Worm (Caenorhabditis elegans) whole organism, young adult: ENCODE results near the gene srx-92.

Experiments used
- C17E4.6 ChIP-seq: fragments of 200-800 bp; sonication (Bioruptor generic); IDR thresholded peaks from 2 replicates; pipeline ENCODE4 v1.3.6; 2022; ENCODE audit warnings: missing genetic modification reagents, missing genetic modification characterization, missing compliant biosample characterization
- F49E8.2 ChIP-seq: sonication (generic microtip); optimal IDR thresholded peaks from 3 replicates; lab custom pipeline; 2017; ENCODE audit warnings: missing genetic modification characterization, mild to moderate bottlenecking, missing compliant biosample characterization, antibody characterized with exemption, moderate library complexity; ENCODE audit not compliant: insufficient read depth
- F52B5.7 ChIP-seq: sonication (generic microtip); optimal IDR thresholded peaks from 2 replicates; lab custom pipeline; 2016; ENCODE audit warnings: mild to moderate bottlenecking, missing genetic modification characterization, missing compliant biosample characterization
- let-607 ChIP-seq, 2 experiments: fragments of 200-800 bp in 1 of 2; sonication (Bioruptor generic) in 1 of 2; sonication (generic microtip) in 1 of 2; optimal IDR thresholded peaks; 2 replicates each; lab custom pipeline; 2016 to 2018; ENCODE audit warnings: mild to moderate bottlenecking in 2 of 2, missing compliant biosample characterization in 2 of 2, missing genetic modification characterization in 2 of 2, moderate library complexity in 2 of 2, missing genotype in 1 of 2
- mxl-1 ChIP-seq: sonication (generic microtip); optimal IDR thresholded peaks from 2 replicates; lab custom pipeline; 2016; ENCODE audit warnings: missing genetic modification characterization, missing compliant biosample characterization
- pha-4 ChIP-seq: fragments of 150-350 bp; sonication (generic microtip); optimal IDR thresholded peaks from 2 replicates; lab custom pipeline; 2014; ENCODE audit warnings: missing biosample characterization, missing genetic modification reagents, missing genetic modification characterization
- snpc-1.1 ChIP-seq: sonication (generic microtip); optimal IDR thresholded peaks from 2 replicates; lab custom pipeline; 2017; ENCODE audit warnings: missing genetic modification characterization, mild to moderate bottlenecking, missing compliant biosample characterization, antibody characterized with exemption, moderate library complexity, missing genotype, missing genetic modification reagents; ENCODE audit not compliant: insufficient read depth
- tbp1 ChIP-seq: fragments of 200-800 bp; sonication (Bioruptor generic); optimal IDR thresholded peaks from 2 replicates; lab custom pipeline; 2018; ENCODE audit warnings: mild to moderate bottlenecking, missing genetic modification characterization, missing compliant biosample characterization
- zfh-2 ChIP-seq: fragments of 200-800 bp; sonication (Bioruptor generic); conservative IDR thresholded peaks from 2 replicates; pipeline ENCODE4 v1.3.6; 2022; ENCODE audit warnings: missing genetic modification reagents, missing genetic modification characterization, missing compliant biosample characterization
- ztf-3 ChIP-seq: fragments of 200-800 bp; sonication (Bioruptor generic); optimal IDR thresholded peaks from 2 replicates; lab custom pipeline; 2018; ENCODE audit warnings: mild to moderate bottlenecking, missing genetic modification characterization, missing compliant biosample characterization

ce11 chrV:7295270-7295669 lies 29.9 kb downstream of the srx-92 start, which contains the start of gene F07G11.4:
- TF ChIP-seq tbp1 (GFP tag; lab: Kevin White, UChicago) (no peak), ztf-3 (no peak), snpc-1.1 (tag; lab: Kevin White, UChicago) (no peak), F52B5.7 (no peak), F49E8.2 (tag; lab: Kevin White, UChicago) (no peak), let-607 (tag; optimal IDR thresholded peaks at IDR 0.05; lab: Kevin White, UChicago) (no peak), zfh-2 (GFP tag; lab: Robert Waterston, UW) (no peak), C17E4.6 (GFP tag; lab: Robert Waterston, UW) (no peak), pha-4 (tag; lab: Kevin White, UChicago) (no peak), mxl-1 (no peak)
